Fruit fly (Drosophila melanogaster) Kc167 (cell line): Measurements from ENCODE around the gene CG13991.

ENCODE experiments used
- Myc ChIP-seq: fragments of >200 bp; optimal IDR thresholded peaks from 2 replicates; lab custom pipeline; 2017; ENCODE audit warnings: missing external identifiers
- Sin3A ChIP-seq: fragments of >200 bp; optimal IDR thresholded peaks from 2 replicates; lab custom pipeline; 2018; ENCODE audit warnings: missing external identifiers
- h ChIP-seq: fragments of >200 bp; optimal IDR thresholded peaks from 3 replicates; lab custom pipeline; 2018; ENCODE audit warnings: missing external identifiers
- insv ChIP-seq: fragments of >200 bp; optimal IDR thresholded peaks from 3 replicates; lab custom pipeline; 2018; ENCODE audit warnings: missing external identifiers

dm6 chr2L:6098479-6099269 is 40.5 kb upstream of the CG13991 start, which contains the start of gene CG9175:
- TF ChIP-seq insv (lab: Kevin White, UChicago), result no peak
- TF ChIP-seq Myc (lab: Kevin White, UChicago), result no peak
- no peak for TF ChIP-seq Sin3A (lab: Kevin White, UChicago)
- TF ChIP-seq h (lab: Kevin White, UChicago), result no peak
